Fruit fly (Drosophila melanogaster): ENCODE results near the gene Fgop2.

The Fgop2 gene

dm6 chr2L:6918517-6919202, 26.4 kb downstream of the Fgop2 start, which contains the start of gene nop5:
Gene nop5, minus strand, starts transcription at chr2L:6918743.
- TF ChIP-seq pan (optimal IDR thresholded peaks at IDR 0.05) = peak; percentile 97
- TF ChIP-seq Dll (optimal IDR thresholded peaks at IDR 0.05) = no peak
- TF ChIP-seq psq (optimal IDR thresholded peaks at IDR 0.05) = no peak

- TF ChIP-seq pan (optimal IDR thresholded peaks at IDR 0.05) (no peak), EcR (GFP tag; optimal IDR thresholded peaks at IDR 0.05) (no peak), CG8478 (optimal IDR thresholded peaks at IDR 0.05) (no peak), usp (GFP tag; optimal IDR thresholded peaks at IDR 0.05) (no peak), Dll (optimal IDR thresholded peaks at IDR 0.05) (no peak), psq (optimal IDR thresholded peaks at IDR 0.05) (no peak)
Observed at dm6 chr2L:6916345-6916744, 28.7 kb downstream of the Fgop2 start, which contains the start of gene CG32829. Gene CG32829, minus strand, starts transcription at chr2L:6916445.

dm6 chr2L:6913964-6914363, 31.1 kb downstream of the Fgop2 start, which contains the start of gene Wee1:
Gene Wee1, minus strand, starts transcription at chr2L:6914138.
- TF ChIP-seq Dll (optimal IDR thresholded peaks at IDR 0.05) = no peak
- no peak for TF ChIP-seq usp (GFP tag; optimal IDR thresholded peaks at IDR 0.05)
- no peak for TF ChIP-seq CG8478 (optimal IDR thresholded peaks at IDR 0.05)
- TF ChIP-seq EcR (GFP tag; optimal IDR thresholded peaks at IDR 0.05) = no peak
- no peak for TF ChIP-seq psq (optimal IDR thresholded peaks at IDR 0.05)
- no peak for TF ChIP-seq pan (optimal IDR thresholded peaks at IDR 0.05)

dm6 chr2L:6907761-6908160, 37.3 kb downstream of the Fgop2 start, which contains the start of the genes Polr1F and Rat1:
Gene Polr1F, minus strand, starts transcription at chr2L:6907844.
Gene Rat1, plus strand, starts transcription at chr2L:6908083.
- TF ChIP-seq Dll (optimal IDR thresholded peaks at IDR 0.05) = no peak
- TF ChIP-seq CG8478 (optimal IDR thresholded peaks at IDR 0.05) = no peak
- no peak for TF ChIP-seq EcR (GFP tag; optimal IDR thresholded peaks at IDR 0.05)
- no peak for TF ChIP-seq usp (GFP tag; optimal IDR thresholded peaks at IDR 0.05)
